Fruit fly (Drosophila melanogaster): ENCODE data around the gene Ahcy.

Ahcy gene

DNA sequence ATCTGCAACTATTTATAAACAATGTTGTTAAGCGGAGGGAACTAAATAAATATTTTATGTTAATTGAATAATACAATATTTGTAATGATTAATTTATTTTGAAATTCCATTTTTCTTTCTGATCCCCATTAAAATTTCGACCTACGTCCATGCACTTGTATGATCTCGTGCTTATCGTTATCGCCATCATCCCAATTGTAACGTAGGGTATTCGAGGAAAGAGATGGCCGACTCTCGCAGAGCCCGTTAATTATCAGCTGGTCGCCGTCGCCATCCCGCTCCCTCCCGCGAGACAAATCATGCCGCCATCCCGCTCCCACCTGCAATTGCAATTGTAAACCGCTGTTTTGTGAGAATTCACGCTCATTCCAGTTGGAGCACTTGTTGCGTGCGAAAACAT is 3.1 kb downstream of the Ahcy start, which contains the start of gene CG11655 (continued):
- TF ChIP-seq Elba2 (GFP tag; optimal IDR thresholded peaks at IDR 0.05) (peak; percentile 83), ab (GFP tag; optimal IDR thresholded peaks at IDR 0.05) (no peak), Vsx1 (GFP tag; optimal IDR thresholded peaks at IDR 0.05) (no peak), bsh (GFP tag; optimal IDR thresholded peaks at IDR 0.05) (peak in 1 of 2 experiments; percentile 44), CG9876 (GFP tag; optimal IDR thresholded peaks at IDR 0.05) (no peak), btn (GFP tag; optimal IDR thresholded peaks at IDR 0.05) (no peak), chn (GFP tag; optimal IDR thresholded peaks at IDR 0.05) (peak; percentile 4), usp (GFP tag; optimal IDR thresholded peaks at IDR 0.05) (no peak), Blimp-1 (GFP tag; optimal IDR thresholded peaks at IDR 0.05) (no peak), CG13287 (GFP tag; IDR thresholded peaks at IDR 0.05; ENCODE audit: partially characterized antibody) (no peak), CG14965 (GFP tag; optimal IDR thresholded peaks at IDR 0.05; ENCODE audit: borderline replicate concordance) (no peak), nerfin-1 (tag; optimal IDR thresholded peaks at IDR 0.05) (no peak), dmrt11E (tag; optimal IDR thresholded peaks at IDR 0.05) (peak; percentile 35), bcd (GFP tag; optimal IDR thresholded peaks at IDR 0.05) (peak; percentile 32), hkb (optimal IDR thresholded peaks at IDR 0.05) (no peak), hkb (GFP tag; IDR thresholded peaks at IDR 0.05) (peak; percentile 43; the same call in 1 of the 2 replicates), CG4328 (GFP tag; optimal IDR thresholded peaks at IDR 0.05) (no peak), D19B (GFP tag; optimal IDR thresholded peaks at IDR 0.05) (no peak), Kr (GFP tag; optimal IDR thresholded peaks at IDR 0.05) (no peak), CG15479 (GFP tag; optimal IDR thresholded peaks at IDR 0.05) (peak; percentile 54), row (GFP tag; IDR thresholded peaks at IDR 0.05) (peak; percentile 86), CG34422 (GFP tag; IDR thresholded peaks at IDR 0.05) (0 out of 3 replicates have a peak, but pooled peaks have one; percentile 21), NFAT (GFP tag; IDR thresholded peaks at IDR 0.05) (0 out of 2 replicates have a peak, but pooled peaks have one; percentile 11), MESR4 (GFP tag; optimal IDR thresholded peaks at IDR 0.05) (no peak), Oaz (GFP tag; IDR thresholded peaks at IDR 0.05) (no peak), fd96Cb (tag; optimal IDR thresholded peaks at IDR 0.05) (no peak), CG11456 (GFP tag; IDR thresholded peaks at IDR 0.05) (no peak), CG7357 (GFP tag; IDR thresholded peaks at IDR 0.05) (no peak), CG13296 (GFP tag; optimal IDR thresholded peaks at IDR 0.05) (no peak), ac (GFP tag; optimal IDR thresholded peaks at IDR 0.05) (no peak), amos (GFP tag; IDR thresholded peaks at IDR 0.05; ENCODE audit: partially characterized antibody) (no peak), chinmo (GFP tag; IDR thresholded peaks at IDR 0.05; ENCODE audit: partially characterized antibody) (0 out of 4 replicates have a peak, but pooled peaks have one; percentile 52), CG12104 (GFP tag; optimal IDR thresholded peaks at IDR 0.05) (no peak), gcm2 (GFP tag; optimal IDR thresholded peaks at IDR 0.05) (no peak), sc (optimal IDR thresholded peaks at IDR 0.05) (no peak), sc (GFP tag; optimal IDR thresholded peaks at IDR 0.05) (no peak), CG8944 (GFP tag; optimal IDR thresholded peaks at IDR 0.05) (no peak), tap (tag; optimal IDR thresholded peaks at IDR 0.05) (no peak), CG17186 (GFP tag; optimal IDR thresholded peaks at IDR 0.05) (no peak), zf30C (GFP tag; optimal IDR thresholded peaks at IDR 0.05) (no peak), sna (GFP tag; IDR thresholded peaks at IDR 0.05; ENCODE audit: partially characterized antibody) (no peak), ERR (GFP tag; optimal IDR thresholded peaks at IDR 0.05) (no peak), CG12659 (GFP tag; optimal IDR thresholded peaks at IDR 0.05) (peak; percentile 29), CG8290 (GFP tag; optimal IDR thresholded peaks at IDR 0.05) (no peak), CG8290 (tag; optimal IDR thresholded peaks at IDR 0.05) (no peak), kay (GFP tag; optimal IDR thresholded peaks at IDR 0.05) (no peak), Atf-2 (GFP tag; optimal IDR thresholded peaks at IDR 0.05) (no peak), CG12942 (GFP tag; optimal IDR thresholded peaks at IDR 0.05) (no peak), CG10462 (GFP tag; optimal IDR thresholded peaks at IDR 0.05) (no peak), Gsc (GFP tag; IDR thresholded peaks at IDR 0.05) (no peak), CG11696 (GFP tag; IDR thresholded peaks at IDR 0.05) (no peak), CG4820 (GFP tag; optimal IDR thresholded peaks at IDR 0.05) (no peak)
